Fruit fly (Drosophila melanogaster) whole organism, embryonic: ENCODE data around the gene CG5386.
A peak's percentile ranks its signal among the peaks of the same experiment; 100 is the strongest.

Experiments
- Atf-2 ChIP-seq: fragments of 200-800 bp; sonication (Bioruptor generic); optimal IDR thresholded peaks from 2 replicates; lab custom pipeline; 2016; ENCODE audit warnings: missing biosample characterization, missing genetic modification characterization
- CG10147 ChIP-seq: fragments of 200-800 bp; sonication (Bioruptor generic); optimal IDR thresholded peaks from 2 replicates; lab custom pipeline; 2019; ENCODE audit warnings: missing biosample characterization, mild to moderate bottlenecking, missing genetic modification characterization, moderate library complexity
- CG10274 ChIP-seq: fragments of 200-800 bp; sonication (Bioruptor generic); optimal IDR thresholded peaks from 3 replicates; lab custom pipeline; 2017; ENCODE audit warnings: missing biosample characterization, mild to moderate bottlenecking, missing genetic modification characterization
- CG10979 ChIP-seq: fragments of 200-800 bp; sonication (Bioruptor generic); optimal IDR thresholded peaks from 2 replicates; lab custom pipeline; 2018; ENCODE audit warnings: missing biosample characterization, mild to moderate bottlenecking, missing genetic modification characterization, moderate library complexity
- CG13287 ChIP-seq: fragments of 200-800 bp; sonication (Bioruptor generic); IDR thresholded peaks from 2 replicates; pipeline ENCODE4 v1.3.6; 2022; ENCODE audit warnings: missing biosample characterization, missing genetic modification characterization; ENCODE audit not compliant: partially characterized antibody
- CG13424 ChIP-seq: fragments of 200-800 bp; sonication (Bioruptor generic); optimal IDR thresholded peaks from 2 replicates; lab custom pipeline; 2019; ENCODE audit warnings: missing biosample characterization, mild to moderate bottlenecking, missing genetic modification characterization, moderate library complexity
- CG16863 ChIP-seq: fragments of 200-800 bp; sonication (Bioruptor generic); optimal IDR thresholded peaks from 3 replicates; lab custom pipeline; 2016; ENCODE audit warnings: missing biosample characterization, missing genetic modification characterization
- CG1792 ChIP-seq: fragments of 200-800 bp; sonication (Bioruptor generic); optimal IDR thresholded peaks from 2 replicates; lab custom pipeline; 2016; ENCODE audit warnings: missing biosample characterization, missing genetic modification characterization
- CG1832 ChIP-seq: fragments of 200-800 bp; sonication (Bioruptor generic); optimal IDR thresholded peaks from 2 replicates; lab custom pipeline; 2017; ENCODE audit warnings: missing biosample characterization, mild to moderate bottlenecking, missing genetic modification characterization, inconsistent platforms
- CG2712 ChIP-seq: fragments of 200-800 bp; optimal IDR thresholded peaks from 3 replicates; lab custom pipeline; 2019; ENCODE audit warnings: missing biosample characterization, mild to moderate bottlenecking, missing genetic modification characterization, moderate library complexity
- CG30020 ChIP-seq: fragments of 200-800 bp; optimal IDR thresholded peaks from 2 replicates; lab custom pipeline; 2019; ENCODE audit warnings: missing biosample characterization, mild to moderate bottlenecking, missing genetic modification characterization, moderate library complexity
- CG31388 ChIP-seq: fragments of 200-800 bp; sonication (Bioruptor generic); optimal IDR thresholded peaks from 2 replicates; lab custom pipeline; 2016; ENCODE audit warnings: missing biosample characterization, missing genetic modification characterization
- CG3281 ChIP-seq: fragments of 200-800 bp; sonication (Bioruptor generic); optimal IDR thresholded peaks from 3 replicates; lab custom pipeline; 2017; ENCODE audit warnings: missing biosample characterization, mild to moderate bottlenecking, missing genetic modification characterization
- CG5953 ChIP-seq: fragments of 200-800 bp; sonication (Bioruptor generic); IDR thresholded peaks from 2 replicates; pipeline ENCODE4 v1.3.6; 2022; ENCODE audit warnings: missing biosample characterization, missing genetic modification characterization
- CG8281 ChIP-seq: fragments of 200-800 bp; sonication (Bioruptor generic); optimal IDR thresholded peaks from 2 replicates; lab custom pipeline; 2018; ENCODE audit warnings: missing biosample characterization, mild to moderate bottlenecking, missing genetic modification characterization, moderate library complexity
- CG8388 ChIP-seq: fragments of 200-800 bp; sonication (Bioruptor generic); optimal IDR thresholded peaks from 2 replicates; lab custom pipeline; 2019; ENCODE audit warnings: missing biosample characterization, mild to moderate bottlenecking, missing genetic modification characterization, moderate library complexity
- CG8765 ChIP-seq: fragments of 200-800 bp; sonication (Bioruptor generic); IDR thresholded peaks from 2 replicates; pipeline ENCODE4 v1.3.6; 2022; ENCODE audit warnings: missing biosample characterization, missing genetic modification characterization
- CG9876 ChIP-seq: fragments of 200-800 bp; sonication (Bioruptor generic); optimal IDR thresholded peaks from 2 replicates; lab custom pipeline; 2016; ENCODE audit warnings: missing biosample characterization, missing genetic modification characterization
- D19B ChIP-seq: fragments of 200-800 bp; sonication (Bioruptor generic); optimal IDR thresholded peaks from 2 replicates; lab custom pipeline; 2017; ENCODE audit warnings: missing biosample characterization, mild to moderate bottlenecking, missing genetic modification characterization
- Dll ChIP-seq: fragments of 200-800 bp; sonication (Bioruptor generic); IDR thresholded peaks from 4 replicates; pipeline ENCODE4 v1.3.6; 2022; ENCODE audit warnings: missing biosample characterization, missing genetic modification characterization; ENCODE audit not compliant: partially characterized antibody
- Ets97D ChIP-seq: fragments of 200-800 bp; sonication (Bioruptor generic); optimal IDR thresholded peaks from 3 replicates; lab custom pipeline; 2016; ENCODE audit warnings: missing biosample characterization, missing genetic modification characterization
- Fer1 ChIP-seq: fragments of 200-800 bp; sonication (Bioruptor generic); optimal IDR thresholded peaks from 2 replicates; lab custom pipeline; 2017; ENCODE audit warnings: missing biosample characterization, mild to moderate bottlenecking, missing genetic modification characterization
- HLH4C ChIP-seq: fragments of 200-800 bp; sonication (Bioruptor generic); IDR thresholded peaks from 3 replicates; pipeline ENCODE4 v1.3.6; 2022; ENCODE audit warnings: missing biosample characterization, missing genetic modification characterization; ENCODE audit not compliant: partially characterized antibody
- HmgD ChIP-seq: fragments of 200-800 bp; sonication (Bioruptor generic); optimal IDR thresholded peaks from 3 replicates; lab custom pipeline; 2016; ENCODE audit warnings: missing biosample characterization, missing genetic modification characterization
- Lpt ChIP-seq: fragments of >200 bp; optimal IDR thresholded peaks from 2 replicates; lab custom pipeline; 2018; ENCODE audit warnings: missing biosample characterization, missing genetic modification characterization
- MBD-R2 ChIP-seq: fragments of 200-800 bp; sonication (Bioruptor generic); IDR thresholded peaks from 2 replicates; pipeline ENCODE4 v1.3.6; 2022; ENCODE audit warnings: missing biosample characterization, missing genetic modification characterization
- Scr ChIP-seq: fragments of 200-800 bp; sonication (Bioruptor generic); IDR thresholded peaks from 2 replicates; pipeline ENCODE4 v1.3.6; 2022; ENCODE audit warnings: missing biosample characterization, missing genetic modification characterization; ENCODE audit not compliant: partially characterized antibody
- Six4 ChIP-seq: fragments of 200-800 bp; sonication (Bioruptor generic); optimal IDR thresholded peaks from 2 replicates; lab custom pipeline; 2016; ENCODE audit warnings: missing biosample characterization, missing genetic modification characterization
- Spps ChIP-seq: fragments of 200-800 bp; sonication (Bioruptor generic); optimal IDR thresholded peaks from 2 replicates; lab custom pipeline; 2018; ENCODE audit warnings: missing biosample characterization, mild to moderate bottlenecking, missing genetic modification characterization
- Usf ChIP-seq: fragments of 200-800 bp; sonication (Bioruptor generic); optimal IDR thresholded peaks from 2 replicates; lab custom pipeline; 2017; ENCODE audit warnings: missing genotype, missing biosample characterization, missing genetic modification characterization
- ato ChIP-seq: fragments of 200-800 bp; sonication (Bioruptor generic); IDR thresholded peaks from 2 replicates; pipeline ENCODE4 v1.3.6; 2022; ENCODE audit warnings: missing biosample characterization, missing genetic modification characterization; ENCODE audit not compliant: partially characterized antibody
- bab2 ChIP-seq: fragments of 200-800 bp; sonication (Bioruptor generic); optimal IDR thresholded peaks from 2 replicates; lab custom pipeline; 2016; ENCODE audit warnings: missing biosample characterization, missing genetic modification characterization
- chinmo ChIP-seq: fragments of 200-800 bp; sonication (Bioruptor generic); IDR thresholded peaks from 4 replicates; pipeline ENCODE4 v1.3.6; 2022; ENCODE audit warnings: missing biosample characterization, missing genetic modification characterization; ENCODE audit not compliant: partially characterized antibody
- crc ChIP-seq: fragments of 200-800 bp; sonication (Bioruptor generic); optimal IDR thresholded peaks from 2 replicates; lab custom pipeline; 2016; ENCODE audit warnings: missing biosample characterization, missing genetic modification characterization
- crol ChIP-seq: fragments of 200-800 bp; sonication (Bioruptor generic); IDR thresholded peaks from 2 replicates; pipeline ENCODE4 v1.3.6; 2022; ENCODE audit warnings: missing biosample characterization, missing genetic modification characterization
- ems ChIP-seq: fragments of 200-800 bp; sonication (Bioruptor generic); optimal IDR thresholded peaks from 3 replicates; lab custom pipeline; 2016; ENCODE audit warnings: missing biosample characterization, missing genetic modification characterization
- gcm2 ChIP-seq: fragments of 200-800 bp; sonication (Bioruptor generic); optimal IDR thresholded peaks from 2 replicates; lab custom pipeline; 2016; ENCODE audit warnings: missing biosample characterization, missing genetic modification characterization
- kay ChIP-seq: fragments of 200-800 bp; sonication (Bioruptor generic); optimal IDR thresholded peaks from 2 replicates; lab custom pipeline; 2016; ENCODE audit warnings: missing biosample characterization, missing genetic modification characterization
- nmo ChIP-seq: fragments of 200-800 bp; sonication (Bioruptor generic); optimal IDR thresholded peaks from 2 replicates; lab custom pipeline; 2018; ENCODE audit warnings: missing biosample characterization, mild to moderate bottlenecking, missing genetic modification characterization, moderate library complexity
- oc ChIP-seq: fragments of 200-800 bp; sonication (Bioruptor generic); optimal IDR thresholded peaks from 2 replicates; lab custom pipeline; 2018; ENCODE audit warnings: missing biosample characterization, mild to moderate bottlenecking, missing genetic modification characterization, moderate library complexity
- ro ChIP-seq: fragments of 200-800 bp; sonication (Bioruptor generic); IDR thresholded peaks from 2 replicates; pipeline ENCODE4 v1.3.6; 2022; ENCODE audit warnings: missing biosample characterization, missing genetic modification characterization
- schlank ChIP-seq: fragments of 200-800 bp; sonication (Bioruptor generic); optimal IDR thresholded peaks from 2 replicates; lab custom pipeline; 2018; ENCODE audit warnings: missing biosample characterization, mild to moderate bottlenecking, missing genetic modification characterization
- sens-2 ChIP-seq: fragments of 200-800 bp; sonication (Bioruptor generic); IDR thresholded peaks from 2 replicates; pipeline ENCODE4 v1.3.6; 2022; ENCODE audit warnings: missing biosample characterization, missing genetic modification characterization
- seq ChIP-seq: fragments of 200-800 bp; sonication (Bioruptor generic); IDR thresholded peaks from 2 replicates; pipeline ENCODE4 v1.3.6; 2022; ENCODE audit warnings: missing biosample characterization, missing genetic modification characterization
- shn ChIP-seq: fragments of 200-800 bp; sonication (Bioruptor generic); optimal IDR thresholded peaks from 3 replicates; lab custom pipeline; 2016; ENCODE audit warnings: missing biosample characterization, missing genetic modification characterization
- slou ChIP-seq: fragments of 200-800 bp; sonication (Bioruptor generic); optimal IDR thresholded peaks from 3 replicates; lab custom pipeline; 2016; ENCODE audit warnings: missing biosample characterization, missing genetic modification characterization
- wek ChIP-seq: fragments of 200-800 bp; sonication (Bioruptor generic); optimal IDR thresholded peaks from 3 replicates; lab custom pipeline; 2018; ENCODE audit warnings: missing biosample characterization, mild to moderate bottlenecking, missing genetic modification characterization, moderate library complexity
- wor ChIP-seq: fragments of 200-800 bp; sonication (Bioruptor generic); IDR thresholded peaks from 2 replicates; pipeline ENCODE4 v1.3.6; 2022; ENCODE audit warnings: missing biosample characterization, missing genetic modification characterization

The CG5386 gene

dm6 chr3R:22356464-22357410, 14.7 kb upstream of the CG5386 start, which contains the start of gene Sar1 (continued):
- TF ChIP-seq CG13287 (GFP tag; lab: Robert Waterston, UW) (peak; percentile 98), CG5953 (GFP tag; lab: Robert Waterston, UW) (no peak), CG16863 (GFP tag; lab: Kevin White, UChicago) (no peak), ems (GFP tag; lab: Kevin White, UChicago) (no peak), schlank (tag; lab: Kevin White, UChicago) (no peak), Six4 (no peak), Lpt (GFP tag; lab: Kevin White, UChicago) (no peak), Ets97D (GFP tag; lab: Kevin White, UChicago) (peak; percentile 94), seq (no peak; the same call in 1 of the 2 replicates), Scr (GFP tag; lab: Robert Waterston, UW) (peak; percentile 90), CG8765 (GFP tag; lab: Robert Waterston, UW) (peak; percentile 33; the same call in 1 of the 2 replicates), HmgD (GFP tag; lab: Kevin White, UChicago) (peak; percentile 88), ro (GFP tag; lab: Robert Waterston, UW) (no peak), slou (GFP tag; lab: Kevin White, UChicago) (no peak), CG8281 (no peak), CG1832 (peak; percentile 69), HLH4C (peak; percentile 82), Usf (no peak), crc (GFP tag; lab: Kevin White, UChicago) (no peak), CG9876 (GFP tag; lab: Kevin White, UChicago) (peak; percentile 40), Spps (peak; percentile 47), sens-2 (GFP tag; lab: Robert Waterston, UW) (no peak), gcm2 (GFP tag; lab: Kevin White, UChicago) (no peak), wek (GFP tag; lab: Kevin White, UChicago) (no peak), CG13424 (peak; percentile 25), wor (no peak), CG10979 (tag; lab: Kevin White, UChicago) (no peak), D19B (GFP tag; lab: Kevin White, UChicago) (no peak), CG3281 (GFP tag; lab: Kevin White, UChicago) (peak; percentile 12), CG10274 (no peak), CG31388 (GFP tag; lab: Kevin White, UChicago) (no peak), MBD-R2 (GFP tag; lab: Robert Waterston, UW) (peak; percentile 16; the same call in 1 of the 2 replicates), CG2712 (tag; lab: Kevin White, UChicago) (peak; percentile 68), shn (GFP tag; lab: Kevin White, UChicago) (peak; percentile 41), crol (GFP tag; lab: Robert Waterston, UW) (0 out of 2 replicates have a peak, but pooled peaks have one; percentile 9), CG10147 (GFP tag; lab: Kevin White, UChicago) (no peak), kay (no peak), Dll (peak; percentile 95), Fer1 (no peak), oc (no peak), chinmo (GFP tag; lab: Robert Waterston, UW) (peak; percentile 94; the same call in 3 of the 4 replicates), Atf-2 (GFP tag; lab: Kevin White, UChicago) (no peak), nmo (GFP tag; lab: Kevin White, UChicago) (peak; percentile 84), CG30020 (tag; lab: Kevin White, UChicago) (peak; percentile 13), ato (peak; percentile 88), bab2 (GFP tag; lab: Kevin White, UChicago) (no peak), CG1792 (GFP tag; lab: Kevin White, UChicago) (peak; percentile 35), CG8388 (GFP tag; lab: Kevin White, UChicago) (no peak)
